Worm (Caenorhabditis elegans): ENCODE results near the gene T11F9.1.

Gene T11F9.1

DNA sequence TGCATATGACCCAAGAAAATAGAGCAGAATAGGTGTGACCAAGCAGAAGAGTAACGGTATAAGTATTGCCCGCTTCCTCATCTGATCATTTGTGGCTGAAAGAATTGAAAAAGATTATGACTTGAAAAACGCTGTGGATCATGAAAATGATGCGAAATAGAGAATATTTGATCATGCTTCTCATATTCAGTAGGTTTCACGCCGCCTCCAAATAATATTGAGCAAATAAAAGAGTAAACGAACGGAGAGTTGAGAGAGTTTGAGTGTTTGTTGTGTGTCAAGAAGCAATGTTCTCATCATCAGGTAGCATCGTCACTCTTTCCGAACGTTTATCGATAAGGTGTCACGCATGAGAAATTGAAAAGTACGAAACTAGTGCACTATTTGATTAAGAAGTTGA is 36.9 kb downstream of the T11F9.1 start, which contains the start of gene htrl-1:
Gene htrl-1, minus strand, starts transcription at position 101 of the 400 bp plus-strand sequence.
- no peak for TF ChIP-seq zfh-2 (GFP tag; conservative IDR thresholded peaks at IDR 0.05)

DNA sequence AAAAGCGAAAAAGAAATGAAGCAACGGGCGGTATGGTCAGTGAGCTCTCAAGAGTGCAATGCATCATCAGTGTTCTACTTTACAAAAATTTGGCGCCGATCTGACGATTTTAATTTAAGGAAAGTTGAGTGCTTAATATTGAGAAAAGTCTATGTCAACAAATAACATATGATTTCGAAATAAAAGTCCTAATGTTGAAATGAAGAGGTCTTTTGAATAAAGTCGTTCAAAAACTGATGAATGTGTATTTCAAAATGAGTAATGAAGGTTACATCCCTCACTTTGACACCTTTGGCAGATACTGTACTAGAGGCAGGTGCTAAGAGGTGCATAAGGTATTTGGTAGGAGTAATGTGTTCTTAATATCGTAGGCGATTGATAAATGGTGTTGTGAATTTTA is 38.1 kb downstream of the T11F9.1 start:
- TF ChIP-seq sptf-2 (GFP tag; optimal IDR thresholded peaks at IDR 0.05) (no peak), madf-10 (tag; optimal IDR thresholded peaks at IDR 0.05) (no peak), D2030.7 (GFP tag; IDR thresholded peaks at IDR 0.05) (no peak), hmg-1.2 (GFP tag; IDR thresholded peaks at IDR 0.05) (no peak), ceh-27 (GFP tag; optimal IDR thresholded peaks at IDR 0.05) (no peak), rpc-1 (optimal IDR thresholded peaks at IDR 0.05) (no peak), rpc-1 (tag; optimal IDR thresholded peaks at IDR 0.05) (no peak), ztf-22 (GFP tag; optimal IDR thresholded peaks at IDR 0.05) (no peak), die-1 (tag; optimal IDR thresholded peaks at IDR 0.05) (no peak), Y79H2A.3 (GFP tag; conservative IDR thresholded peaks at IDR 0.05) (no peak), tlf-1 (GFP tag; optimal IDR thresholded peaks at IDR 0.05) (no peak), cebp-1 (GFP tag; IDR thresholded peaks at IDR 0.05) (no peak), cebp-1 (tag; optimal IDR thresholded peaks at IDR 0.05) (no peak), tbx-9 (tag; optimal IDR thresholded peaks at IDR 0.05; ENCODE audit: borderline replicate concordance) (no peak), F39B2.1 (GFP tag; IDR thresholded peaks at IDR 0.05) (no peak), Y95B8A.8 (GFP tag; IDR thresholded peaks at IDR 0.05) (no peak), ztf-25 (GFP tag; IDR thresholded peaks at IDR 0.05) (no peak), let-607 (tag; optimal IDR thresholded peaks at IDR 0.05) (no peak), C06A6.2 (GFP tag; conservative IDR thresholded peaks at IDR 0.05) (no peak)

DNA sequence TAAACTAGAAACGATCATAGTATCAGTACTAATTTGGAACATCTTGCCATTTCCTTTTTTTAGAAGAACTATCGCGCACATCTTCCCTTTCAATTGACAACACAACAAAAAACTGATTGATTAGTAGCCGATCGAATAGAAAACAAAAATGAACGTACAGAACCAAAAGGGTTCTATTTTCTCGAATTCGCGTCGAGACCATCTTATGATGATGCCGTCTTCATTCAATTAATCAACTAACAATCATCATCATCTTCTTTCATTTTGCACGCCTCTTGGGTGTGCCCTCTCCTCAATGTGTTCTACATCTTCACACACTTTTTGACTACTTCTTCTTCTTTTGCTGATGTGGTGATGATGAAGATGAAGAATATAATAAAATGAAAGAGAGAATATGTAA is 40.4 kb downstream of the T11F9.1 start:
- TF ChIP-seq unc-130 (GFP tag; optimal IDR thresholded peaks at IDR 0.05) (no peak), somi-1 (GFP tag; optimal IDR thresholded peaks at IDR 0.05) (peak; percentile 10)

DNA sequence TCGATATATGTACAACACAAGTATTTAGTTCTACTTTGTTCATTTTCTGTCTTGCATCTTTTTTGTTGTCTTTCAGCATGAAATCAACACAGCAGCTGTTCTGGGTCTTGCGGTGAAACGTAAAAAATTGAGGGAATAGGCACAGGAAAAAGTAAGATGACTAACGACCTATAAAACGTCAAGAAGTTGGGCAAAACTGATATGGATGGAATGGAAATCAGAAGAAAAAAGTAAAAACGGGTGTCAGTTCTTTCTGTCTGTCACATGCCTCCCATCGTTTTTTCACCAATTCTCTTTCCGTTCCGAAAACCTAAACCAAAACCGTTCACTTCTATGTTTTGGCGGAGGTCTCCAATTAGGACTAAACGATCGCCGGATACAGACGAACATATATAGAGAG is 41.6 kb downstream of the T11F9.1 start:
- no peak for TF ChIP-seq pha-4 (tag; optimal IDR thresholded peaks at IDR 0.05)
- TF ChIP-seq nhr-80 (tag; optimal IDR thresholded peaks at IDR 0.05), result peak; percentile 60

DNA sequence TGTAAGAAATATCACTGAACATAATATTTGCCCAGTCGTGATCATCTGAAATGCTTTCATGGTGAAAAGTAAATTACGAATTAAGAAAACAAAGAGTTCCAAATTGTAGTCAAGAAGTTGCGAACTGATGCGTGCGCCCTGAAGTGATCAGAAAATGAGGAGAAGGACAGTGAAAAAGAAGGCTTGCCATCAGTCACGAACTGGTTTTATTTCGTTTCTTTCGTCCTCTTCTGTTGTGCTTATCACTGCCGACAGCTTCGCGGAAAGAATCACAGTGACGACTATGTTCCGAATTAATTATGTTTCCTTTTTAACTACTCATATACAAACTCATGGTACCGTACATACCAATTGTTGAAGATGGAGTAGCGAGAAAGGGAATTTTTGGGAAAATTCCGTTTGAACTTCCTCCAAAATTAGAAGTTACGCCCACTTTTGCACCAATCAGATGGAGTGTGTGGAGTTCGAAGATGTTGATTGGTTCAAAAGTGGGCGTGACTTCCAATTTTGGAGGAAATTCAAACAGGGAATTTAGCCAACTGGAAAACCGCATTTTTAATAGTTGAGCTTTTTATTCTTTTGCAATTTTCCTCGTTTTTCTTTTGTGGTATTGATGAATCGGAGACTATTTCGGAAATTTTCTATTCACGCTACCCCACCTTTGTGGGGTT is 43.9 kb downstream of the T11F9.1 start, which contains the start of gene C55A6.12:
Gene C55A6.12, minus strand, starts transcription at position 51 of the 671 bp plus-strand sequence.
- TF ChIP-seq repo-1 (tag; optimal IDR thresholded peaks at IDR 0.05) (no peak), ceh-79 (tag; optimal IDR thresholded peaks at IDR 0.05) (no peak), dpff-1 (tag; optimal IDR thresholded peaks at IDR 0.05) (no peak), chd-7 (tag; optimal IDR thresholded peaks at IDR 0.05) (no peak), nhr-179 (tag; optimal IDR thresholded peaks at IDR 0.05) (no peak), die-1 (tag; optimal IDR thresholded peaks at IDR 0.05) (no peak), nfya-2 (GFP tag; IDR thresholded peaks at IDR 0.05) (peak; percentile 98), ceh-58 (GFP tag; IDR thresholded peaks at IDR 0.05) (no peak), ztf-26 (tag; optimal IDR thresholded peaks at IDR 0.05) (no peak), aptf-3 (GFP tag; IDR thresholded peaks at IDR 0.05) (no peak), bed-1 (GFP tag; IDR thresholded peaks at IDR 0.05) (no peak), ceh-27 (GFP tag; optimal IDR thresholded peaks at IDR 0.05) (no peak), mes-4 (tag; optimal IDR thresholded peaks at IDR 0.05) (no peak), ztf-18 (tag; optimal IDR thresholded peaks at IDR 0.05) (no peak), rcor-1 (GFP tag; IDR thresholded peaks at IDR 0.05) (no peak), unc-62 (GFP tag; optimal IDR thresholded peaks at IDR 0.05) (no peak), let-526 (GFP tag; IDR thresholded peaks at IDR 0.05) (no peak), mxl-1 (tag; optimal IDR thresholded peaks at IDR 0.05) (no peak), hlh-12 (tag; optimal IDR thresholded peaks at IDR 0.05) (no peak), cebp-2 (GFP tag; IDR thresholded peaks at IDR 0.05) (no peak), unc-130 (GFP tag; optimal IDR thresholded peaks at IDR 0.05) (no peak), lin-54 (GFP tag; optimal IDR thresholded peaks at IDR 0.05) (peak; percentile 43), B0261.1 (tag; optimal IDR thresholded peaks at IDR 0.05) (no peak), sdz-38 (tag; optimal IDR thresholded peaks at IDR 0.05) (no peak)

Measured in whole organism, young adult.